Worm (Caenorhabditis elegans) whole organism, L4 larva: ENCODE results near the gene sftd-3.

Experiments used
- ZK546.5 ChIP-seq, 2 experiments: sonication (generic microtip); optimal IDR thresholded peaks; 2 replicates each; lab custom pipeline; 2017; ENCODE audit warnings: missing biosample characterization in 2 of 2, missing genetic modification characterization in 2 of 2
- duxl-1 ChIP-seq: sonication (generic microtip); optimal IDR thresholded peaks from 2 replicates; lab custom pipeline; 2016; ENCODE audit warnings: mild to moderate bottlenecking, missing genetic modification characterization, moderate library complexity, missing compliant biosample characterization; ENCODE audit not compliant: poor library complexity
- hlh-30 ChIP-seq: sonication (generic microtip); optimal IDR thresholded peaks from 2 replicates; lab custom pipeline; 2017; ENCODE audit warnings: antibody characterized with exemption, mild to moderate bottlenecking, missing genetic modification characterization, missing compliant biosample characterization; ENCODE audit not compliant: insufficient read depth
- nhr-11 ChIP-seq: fragments of 150-350 bp; optimal IDR thresholded peaks from 2 replicates; lab custom pipeline; 2014; ENCODE audit warnings: missing biosample characterization, missing genetic modification characterization
- unc-39 ChIP-seq: sonication (generic microtip); optimal IDR thresholded peaks from 2 replicates; lab custom pipeline; 2017; ENCODE audit warnings: missing biosample characterization, missing genetic modification characterization
- zip-2 ChIP-seq: fragments of 150-350 bp; optimal IDR thresholded peaks from 2 replicates; lab custom pipeline; 2014; ENCODE audit warnings: missing biosample characterization, missing genetic modification characterization

DNA sequence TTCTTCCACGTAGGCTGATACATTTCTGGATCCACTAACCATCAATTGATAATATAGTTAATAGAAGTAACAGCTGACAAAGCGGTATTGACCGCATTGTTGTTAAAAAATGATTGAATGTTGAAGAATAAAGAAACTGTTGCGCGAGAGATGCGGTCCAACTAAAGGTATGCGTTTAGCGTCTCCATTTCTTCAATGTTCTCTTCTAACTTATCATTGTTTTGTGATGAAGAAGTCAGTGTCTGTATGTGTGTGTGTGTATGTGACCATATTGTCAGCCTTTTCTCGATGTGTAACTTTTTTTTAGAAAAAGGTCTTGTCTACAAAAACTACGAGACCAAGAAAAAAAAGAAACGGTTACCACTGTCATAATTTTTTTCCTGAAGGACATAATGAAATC, 37.5 kb downstream of the sftd-3 start, which contains the start of gene B0457.2:
- TF ChIP-seq ZK546.5 (tag; optimal IDR thresholded peaks at IDR 0.05; lab: Kevin White, UChicago) (no peak), unc-39 (tag; lab: Kevin White, UChicago) (no peak), hlh-30 (tag; lab: Kevin White, UChicago) (no peak), nhr-11 (tag; lab: Kevin White, UChicago) (no peak), duxl-1 (no peak), zip-2 (tag; lab: Kevin White, UChicago) (no peak)
